Fruit fly (Drosophila melanogaster) whole organism, embryonic: ENCODE measurements around the gene CG3408.

Experiments
- Antp ChIP-seq: fragments of 200-800 bp; sonication (Bioruptor generic); optimal IDR thresholded peaks from 3 replicates; lab custom pipeline; 2016; ENCODE audit warnings: missing biosample characterization, missing genetic modification characterization
- CG10959 ChIP-seq: fragments of 200-800 bp; sonication (Bioruptor generic); IDR thresholded peaks from 2 replicates; pipeline ENCODE4 v1.3.6; 2022; ENCODE audit warnings: missing biosample characterization, missing genetic modification characterization
- CG12071 ChIP-seq: fragments of 200-800 bp; sonication (Bioruptor generic); optimal IDR thresholded peaks from 3 replicates; lab custom pipeline; 2018; ENCODE audit warnings: missing biosample characterization, mild to moderate bottlenecking, missing genetic modification characterization
- CG13123 ChIP-seq: fragments of 200-800 bp; sonication (Bioruptor generic); optimal IDR thresholded peaks from 2 replicates; lab custom pipeline; 2016; ENCODE audit warnings: missing biosample characterization, missing genetic modification characterization
- CG13296 ChIP-seq: fragments of 200-800 bp; sonication (Bioruptor generic); optimal IDR thresholded peaks from 3 replicates; lab custom pipeline; 2018; ENCODE audit warnings: missing biosample characterization, mild to moderate bottlenecking, missing genetic modification characterization
- CG14014 ChIP-seq: fragments of 200-800 bp; sonication (Bioruptor generic); IDR thresholded peaks from 2 replicates; pipeline ENCODE4 v1.3.6; 2022; ENCODE audit warnings: missing biosample characterization, missing genetic modification characterization
- CG14860 ChIP-seq: fragments of 200-800 bp; sonication (Bioruptor generic); IDR thresholded peaks from 3 replicates; pipeline ENCODE4 v1.3.6; 2022; ENCODE audit warnings: missing biosample characterization, missing genetic modification characterization; ENCODE audit not compliant: partially characterized antibody
- CG1647 ChIP-seq: fragments of 200-800 bp; sonication (Bioruptor generic); optimal IDR thresholded peaks from 3 replicates; lab custom pipeline; 2016; ENCODE audit warnings: missing biosample characterization, missing genetic modification characterization
- CG18262 ChIP-seq: fragments of 200-800 bp; optimal IDR thresholded peaks from 3 replicates; lab custom pipeline; 2019; ENCODE audit warnings: missing biosample characterization, mild to moderate bottlenecking, missing genetic modification characterization, moderate library complexity
- CG3065 ChIP-seq: fragments of 200-800 bp; sonication (Bioruptor generic); optimal IDR thresholded peaks from 2 replicates; lab custom pipeline; 2016; ENCODE audit warnings: missing biosample characterization, missing genetic modification characterization
- CG32772 ChIP-seq: fragments of 200-800 bp; sonication (Bioruptor generic); IDR thresholded peaks from 2 replicates; pipeline ENCODE4 v1.3.6; 2022; ENCODE audit warnings: missing biosample characterization, missing genetic modification characterization
- CG33557 ChIP-seq: fragments of 200-800 bp; sonication (Bioruptor generic); optimal IDR thresholded peaks from 2 replicates; lab custom pipeline; 2019; ENCODE audit warnings: missing biosample characterization, mild to moderate bottlenecking, missing genetic modification characterization, moderate library complexity
- CG3407 ChIP-seq: fragments of 200-800 bp; sonication (Bioruptor generic); optimal IDR thresholded peaks from 2 replicates; lab custom pipeline; 2018; ENCODE audit warnings: missing biosample characterization, mild to moderate bottlenecking, missing genetic modification characterization
- CG34422 ChIP-seq: fragments of 200-800 bp; sonication (Bioruptor generic); IDR thresholded peaks from 3 replicates; pipeline ENCODE4 v1.3.6; 2022; ENCODE audit warnings: missing biosample characterization, missing genetic modification characterization
- CG6175 ChIP-seq: fragments of 200-800 bp; sonication (Bioruptor generic); IDR thresholded peaks from 3 replicates; pipeline ENCODE4 v1.3.6; 2022; ENCODE audit warnings: missing biosample characterization, missing genetic modification characterization
- CG6272 ChIP-seq: fragments of 200-800 bp; sonication (Bioruptor generic); IDR thresholded peaks from 2 replicates; pipeline ENCODE4 v1.3.6; 2022; ENCODE audit warnings: missing biosample characterization, missing genetic modification characterization
- CG7786 ChIP-seq: fragments of 200-800 bp; sonication (Bioruptor generic); optimal IDR thresholded peaks from 2 replicates; lab custom pipeline; 2016; ENCODE audit warnings: missing biosample characterization, missing genetic modification characterization
- CG8089 ChIP-seq: fragments of 200-800 bp; sonication (Bioruptor generic); optimal IDR thresholded peaks from 3 replicates; lab custom pipeline; 2016; ENCODE audit warnings: missing biosample characterization, missing genetic modification characterization
- CG8765 ChIP-seq: fragments of 200-800 bp; sonication (Bioruptor generic); IDR thresholded peaks from 2 replicates; pipeline ENCODE4 v1.3.6; 2022; ENCODE audit warnings: missing biosample characterization, missing genetic modification characterization
- CG9609 ChIP-seq: fragments of 200-800 bp; sonication (Bioruptor generic); optimal IDR thresholded peaks from 3 replicates; lab custom pipeline; 2016; ENCODE audit warnings: missing biosample characterization, missing genetic modification characterization
- CHES-1-like ChIP-seq: fragments of 200-800 bp; sonication (Bioruptor generic); optimal IDR thresholded peaks from 2 replicates; lab custom pipeline; 2016; ENCODE audit warnings: missing biosample characterization, missing genetic modification characterization
- D19A ChIP-seq: fragments of 200-800 bp; optimal IDR thresholded peaks from 3 replicates; lab custom pipeline; 2019; ENCODE audit warnings: missing biosample characterization, mild to moderate bottlenecking, missing genetic modification characterization, moderate library complexity
- Dp ChIP-seq: fragments of 200-800 bp; sonication (Bioruptor generic); optimal IDR thresholded peaks from 2 replicates; lab custom pipeline; 2018; ENCODE audit warnings: missing biosample characterization, mild to moderate bottlenecking, missing genetic modification characterization, moderate library complexity
- Drgx ChIP-seq: fragments of 200-800 bp; sonication (Bioruptor generic); IDR thresholded peaks from 2 replicates; pipeline ENCODE4 v1.3.6; 2022; ENCODE audit warnings: missing biosample characterization, missing genetic modification characterization
- Eip74EF ChIP-seq, 2 experiments: fragments of 200-800 bp in 1 of 2; fragments of >200 bp in 1 of 2; sonication (Bioruptor generic) in 1 of 2; optimal IDR thresholded peaks; 2 replicates each; lab custom pipeline; 2017 to 2019; ENCODE audit warnings: missing biosample characterization in 2 of 2, missing genetic modification characterization in 2 of 2, mild to moderate bottlenecking in 1 of 2, moderate library complexity in 1 of 2
- HmgD ChIP-seq: fragments of 200-800 bp; sonication (Bioruptor generic); optimal IDR thresholded peaks from 3 replicates; lab custom pipeline; 2016; ENCODE audit warnings: missing biosample characterization, missing genetic modification characterization
- Hsf ChIP-seq: fragments of 200-800 bp; sonication (Bioruptor generic); optimal IDR thresholded peaks from 3 replicates; lab custom pipeline; 2016; ENCODE audit warnings: missing biosample characterization, missing genetic modification characterization
- Lpt ChIP-seq: fragments of >200 bp; optimal IDR thresholded peaks from 2 replicates; lab custom pipeline; 2018; ENCODE audit warnings: missing biosample characterization, missing genetic modification characterization
- Med ChIP-seq: fragments of 200-800 bp; sonication (Bioruptor generic); peaks from one replicate; lab custom pipeline; 2016; ENCODE audit warnings: missing biosample characterization, missing genetic modification characterization, mild to moderate bottlenecking, inconsistent platforms, moderate library complexity
- Nf-YA ChIP-seq: fragments of 200-800 bp; sonication (Bioruptor generic); IDR thresholded peaks from 2 replicates; pipeline ENCODE4 v1.3.6; 2022; ENCODE audit warnings: missing biosample characterization, missing genetic modification characterization
- Side ChIP-seq: fragments of 200-800 bp; sonication (Bioruptor generic); optimal IDR thresholded peaks from 2 replicates; lab custom pipeline; 2016; ENCODE audit warnings: missing biosample characterization, missing genetic modification characterization
- bigmax ChIP-seq: fragments of 200-800 bp; sonication (Bioruptor generic); optimal IDR thresholded peaks from 2 replicates; lab custom pipeline; 2018; ENCODE audit warnings: missing biosample characterization, mild to moderate bottlenecking, missing genetic modification characterization
- br ChIP-seq: fragments of >200 bp; optimal IDR thresholded peaks from 2 replicates; lab custom pipeline; 2017
- cad ChIP-seq: fragments of >200 bp; optimal IDR thresholded peaks from 2 replicates; lab custom pipeline; 2017; ENCODE audit warnings: missing biosample characterization, missing genetic modification characterization
- cwo ChIP-seq: fragments of 200-800 bp; sonication (Bioruptor generic); optimal IDR thresholded peaks from 3 replicates; lab custom pipeline; 2017; ENCODE audit warnings: missing biosample characterization, missing genetic modification characterization, mild to moderate bottlenecking, moderate library complexity, missing genetic modification reagents
- dm ChIP-seq: fragments of 200-800 bp; sonication (Bioruptor generic); optimal IDR thresholded peaks from 3 replicates; lab custom pipeline; 2016; ENCODE audit warnings: missing biosample characterization, missing genetic modification characterization
- grn ChIP-seq: fragments of 200-800 bp; sonication (Bioruptor generic); optimal IDR thresholded peaks from 3 replicates; lab custom pipeline; 2017; ENCODE audit warnings: missing biosample characterization, missing genetic modification characterization
- inv ChIP-seq: fragments of 200-800 bp; sonication (Bioruptor generic); IDR thresholded peaks from 2 replicates; pipeline ENCODE4 v1.3.6; 2022; ENCODE audit warnings: missing biosample characterization, missing genetic modification characterization; ENCODE audit not compliant: partially characterized antibody
- ken ChIP-seq: fragments of 200-800 bp; sonication (Bioruptor generic); IDR thresholded peaks from 3 replicates; pipeline ENCODE4 v1.3.6; 2022; ENCODE audit warnings: missing biosample characterization, missing genetic modification characterization
- mld ChIP-seq: fragments of 200-800 bp; sonication (Bioruptor generic); IDR thresholded peaks from 3 replicates; pipeline ENCODE4 v1.3.6; 2022; ENCODE audit warnings: missing biosample characterization, missing genetic modification characterization; ENCODE audit not compliant: partially characterized antibody
- p53 ChIP-seq: fragments of 200-800 bp; sonication (Bioruptor generic); optimal IDR thresholded peaks from 2 replicates; lab custom pipeline; 2016; ENCODE audit warnings: missing biosample characterization, missing genetic modification characterization
- pan ChIP-seq, 4 experiments: fragments of >200 bp in 3 of 4; fragments of 200-800 bp in 1 of 4; sonication (Bioruptor generic) in 1 of 4; optimal IDR thresholded peaks in 3 of 4; IDR thresholded peaks in 1 of 4; 2 replicates each; pipeline versions ENCODE4 v1.3.6 to Lab custom; 2017 to 2022; ENCODE audit warnings: missing biosample characterization in 2 of 4, missing genetic modification characterization in 2 of 4, mixed read lengths in 1 of 4
- scrt ChIP-seq: fragments of 200-800 bp; sonication (Bioruptor generic); optimal IDR thresholded peaks from 2 replicates; lab custom pipeline; 2018; ENCODE audit warnings: missing biosample characterization, mild to moderate bottlenecking, missing genetic modification characterization, moderate library complexity
- sd ChIP-seq: fragments of 200-800 bp; sonication (Bioruptor generic); optimal IDR thresholded peaks from 3 replicates; lab custom pipeline; 2018; ENCODE audit warnings: missing biosample characterization, mild to moderate bottlenecking, missing genetic modification characterization, moderate library complexity
- sens ChIP-seq: fragments of 200-800 bp; sonication (Bioruptor generic); peaks from one replicate; lab custom pipeline; 2016; ENCODE audit warnings: missing biosample characterization, missing genetic modification characterization
- slou ChIP-seq: fragments of 200-800 bp; sonication (Bioruptor generic); optimal IDR thresholded peaks from 3 replicates; lab custom pipeline; 2016; ENCODE audit warnings: missing biosample characterization, missing genetic modification characterization
- sob ChIP-seq: fragments of 200-800 bp; sonication (Bioruptor generic); IDR thresholded peaks from 2 replicates; pipeline ENCODE4 v1.3.6; 2022; ENCODE audit warnings: missing biosample characterization, missing genetic modification characterization
- sqz ChIP-seq: fragments of 200-800 bp; sonication (Bioruptor generic); optimal IDR thresholded peaks from 3 replicates; lab custom pipeline; 2018; ENCODE audit warnings: missing biosample characterization, mild to moderate bottlenecking, missing genetic modification characterization
- ssp ChIP-seq: fragments of 200-800 bp; sonication (Bioruptor generic); IDR thresholded peaks from 2 replicates; pipeline ENCODE4 v1.3.6; 2022; ENCODE audit warnings: missing biosample characterization, missing genetic modification characterization
- tgo ChIP-seq: fragments of 200-800 bp; sonication (Bioruptor generic); IDR thresholded peaks from 3 replicates; pipeline ENCODE4 v1.3.6; 2022; ENCODE audit warnings: missing biosample characterization, missing genetic modification characterization
- vfl ChIP-seq: fragments of 200-800 bp; sonication (Bioruptor generic); optimal IDR thresholded peaks from 2 replicates; lab custom pipeline; 2016; ENCODE audit warnings: missing biosample characterization, missing genetic modification characterization

Gene CG3408

dm6 chr3L:9461670-9462246 is 47.6 kb downstream of the CG3408 start (continued):
- no peak for TF ChIP-seq CG3407 (GFP tag; lab: Kevin White, UChicago)
- TF ChIP-seq CG1647, result peak; percentile 26
- peak; percentile 29 for TF ChIP-seq Hsf
- peak; percentile 83 for TF ChIP-seq sd (tag; lab: Kevin White, UChicago)
- TF ChIP-seq Antp, result peak; percentile 33
- peak; percentile 87 for TF ChIP-seq sens (GFP tag; lab: Kevin White, UChicago)
- no peak for TF ChIP-seq CG8089 (GFP tag; lab: Kevin White, UChicago)
- peak; percentile 54; the same call in 1 of the 3 replicates for TF ChIP-seq ken
- no peak for TF ChIP-seq cwo (GFP tag; lab: Kevin White, UChicago)
- peak; percentile 41; the same call in 1 of the 3 replicates for TF ChIP-seq CG34422 (GFP tag; lab: Robert Waterston, UW)
- peak; percentile 15; the same call in 1 of the 2 replicates for TF ChIP-seq Drgx (GFP tag; lab: Robert Waterston, UW)
- no peak for TF ChIP-seq pan (optimal IDR thresholded peaks at IDR 0.05; lab: Kevin White, UChicago)
- peak in 1 of 2 experiments; percentile 41 for TF ChIP-seq pan (GFP tag; optimal IDR thresholded peaks at IDR 0.05 in 1 of 2, IDR thresholded peaks at IDR 0.05 in 1 of 2)
- peak; percentile 46; the same call in 1 of the 2 replicates for TF ChIP-seq CG14014
- TF ChIP-seq Side (GFP tag; lab: Kevin White, UChicago), result no peak
- TF ChIP-seq mld, result peak; percentile 48; the same call in 1 of the 3 replicates
- peak; percentile 39; the same call in 1 of the 2 replicates for TF ChIP-seq CG6272 (GFP tag; lab: Robert Waterston, UW)
- TF ChIP-seq CG10959 (GFP tag; lab: Robert Waterston, UW), result peak; percentile 18; the same call in 1 of the 2 replicates
- TF ChIP-seq p53 (GFP tag; lab: Kevin White, UChicago), result no peak
- TF ChIP-seq Lpt (GFP tag; lab: Kevin White, UChicago), result no peak
- TF ChIP-seq vfl, result peak; percentile 29
- peak; percentile 58 for TF ChIP-seq CG12071
- peak; percentile 95 for TF ChIP-seq Med
- TF ChIP-seq inv, result no peak
- TF ChIP-seq grn (GFP tag; lab: Kevin White, UChicago), result peak; percentile 70
- peak; percentile 100 for TF ChIP-seq cad (GFP tag; lab: Kevin White, UChicago)
- no peak for TF ChIP-seq CG18262
- peak; percentile 20 for TF ChIP-seq CG3065 (GFP tag; lab: Kevin White, UChicago)
- peak; percentile 21; the same call in 1 of the 3 replicates for TF ChIP-seq tgo
- TF ChIP-seq CG6175 (GFP tag; lab: Robert Waterston, UW), result no peak
- TF ChIP-seq CG8765 (GFP tag; lab: Robert Waterston, UW), result 0 out of 2 replicates have a peak, but pooled peaks have one; percentile 21
- no peak for TF ChIP-seq slou
- no peak for TF ChIP-seq CG13123 (GFP tag; lab: Kevin White, UChicago)
- peak; percentile 13 for TF ChIP-seq dm (GFP tag; lab: Kevin White, UChicago)

DNA sequence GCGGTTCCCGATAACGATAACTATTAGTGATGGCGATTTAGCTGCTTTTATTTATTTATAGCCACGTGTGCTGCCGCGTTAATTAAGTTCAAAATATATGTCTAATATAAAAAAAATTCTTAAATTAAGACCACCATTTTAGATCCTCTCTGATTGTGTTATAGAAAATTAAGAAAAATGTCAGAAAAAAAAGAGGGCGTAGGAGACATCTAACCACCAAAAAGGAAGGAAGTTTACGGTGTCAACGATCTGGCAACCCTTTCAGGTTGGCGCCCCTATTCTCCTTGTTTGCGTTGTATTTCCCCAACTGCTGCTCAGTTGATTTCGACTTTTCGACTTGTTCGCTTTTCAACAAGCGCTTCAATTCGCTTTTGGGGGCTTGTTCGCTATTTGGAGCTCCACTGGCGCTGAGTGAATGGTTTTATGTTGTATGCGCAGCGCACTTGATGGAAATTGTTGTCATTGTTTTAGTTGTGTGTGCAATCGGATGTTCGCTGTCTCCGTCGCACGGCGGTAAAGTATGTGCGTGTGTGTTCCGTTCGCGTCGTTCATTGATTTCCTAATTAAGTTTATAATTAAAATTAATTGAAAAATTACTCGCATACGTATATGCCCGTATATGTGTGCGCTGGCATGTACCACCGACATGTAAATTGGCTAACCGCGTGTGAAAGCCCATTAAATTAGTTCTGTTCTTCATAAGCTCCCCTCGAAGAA is 48.5 kb downstream of the CG3408 start, which contains the start of the genes CG3434 and CG44838:
Gene CG3434 (minus strand): TSS at position 25 of the 717 bp plus-strand sequence.
Gene CG44838 (plus strand): TSS at position 276 of the 717 bp plus-strand sequence.
- peak; percentile 75 for TF ChIP-seq scrt (GFP tag; lab: Kevin White, UChicago)
- TF ChIP-seq Nf-YA (GFP tag; lab: Robert Waterston, UW), result peak; percentile 42; the same call in 1 of the 2 replicates
- peak in 1 of 2 experiments; percentile 77 for TF ChIP-seq Eip74EF (GFP tag; optimal IDR thresholded peaks at IDR 0.05; lab: Kevin White, UChicago)
- no peak for TF ChIP-seq CG14860
- peak; percentile 56 for TF ChIP-seq HmgD
- peak; percentile 80 for TF ChIP-seq CG13296 (GFP tag; lab: Kevin White, UChicago)
- peak; percentile 57 for TF ChIP-seq CG7786
- TF ChIP-seq CG9609, result peak; percentile 53
- peak; percentile 65 for TF ChIP-seq sqz (GFP tag; lab: Kevin White, UChicago)
- TF ChIP-seq CHES-1-like, result peak; percentile 75
- peak; percentile 65 for TF ChIP-seq CG32772 (GFP tag; lab: Robert Waterston, UW)
- peak; percentile 62 for TF ChIP-seq Antp
- peak; percentile 50 for TF ChIP-seq bigmax (GFP tag; lab: Kevin White, UChicago)
- peak; percentile 80 for TF ChIP-seq sob
- TF ChIP-seq D19A (tag; lab: Kevin White, UChicago), result peak; percentile 75
- TF ChIP-seq ssp (GFP tag; lab: Robert Waterston, UW), result peak; percentile 82
- peak; percentile 67 for TF ChIP-seq Dp (GFP tag; lab: Kevin White, UChicago)
- TF ChIP-seq br (lab: Kevin White, UChicago), result no peak
- TF ChIP-seq CG33557 (GFP tag; lab: Kevin White, UChicago), result peak; percentile 82
